Fruit fly (Drosophila melanogaster) whole organism, embryonic: ENCODE data around the gene CG3104.

Experiments used
- ATbp ChIP-seq: fragments of 200-800 bp; sonication (Bioruptor generic); optimal IDR thresholded peaks from 2 replicates; lab custom pipeline; 2017; ENCODE audit warnings: missing biosample characterization, mild to moderate bottlenecking, missing genetic modification characterization, missing genetic modification reagents
- CG10267 ChIP-seq: fragments of 200-800 bp; sonication (Bioruptor generic); optimal IDR thresholded peaks from 2 replicates; lab custom pipeline; 2018; ENCODE audit warnings: missing biosample characterization, mild to moderate bottlenecking, missing genetic modification characterization, moderate library complexity
- CG10321 ChIP-seq: fragments of 200-800 bp; sonication (Bioruptor generic); IDR thresholded peaks from 2 replicates; pipeline ENCODE4 v1.3.6; 2022; ENCODE audit warnings: missing biosample characterization, missing genetic modification characterization
- CG12659 ChIP-seq: fragments of 200-800 bp; sonication (Bioruptor generic); optimal IDR thresholded peaks from 3 replicates; lab custom pipeline; 2017; ENCODE audit warnings: mild to moderate bottlenecking, missing biosample characterization, missing genetic modification reagents, missing genetic modification characterization
- CG15269 ChIP-seq: fragments of 200-800 bp; sonication (Bioruptor generic); optimal IDR thresholded peaks from 2 replicates; lab custom pipeline; 2018; ENCODE audit warnings: missing biosample characterization, mild to moderate bottlenecking, missing genetic modification characterization, moderate library complexity
- CG1603 ChIP-seq: fragments of 200-800 bp; sonication (Bioruptor generic); optimal IDR thresholded peaks from 2 replicates; lab custom pipeline; 2019; ENCODE audit warnings: missing biosample characterization, mild to moderate bottlenecking, missing genetic modification characterization, moderate library complexity
- CG31365 ChIP-seq: fragments of 200-800 bp; sonication (Bioruptor generic); optimal IDR thresholded peaks from 2 replicates; lab custom pipeline; 2018; ENCODE audit warnings: missing biosample characterization, mild to moderate bottlenecking, missing genetic modification characterization
- CG33213 ChIP-seq: fragments of 200-800 bp; sonication (Bioruptor generic); optimal IDR thresholded peaks from 3 replicates; lab custom pipeline; 2016; ENCODE audit warnings: missing biosample characterization, missing genetic modification characterization
- CG4360 ChIP-seq: fragments of 200-800 bp; sonication (Bioruptor generic); IDR thresholded peaks from 2 replicates; pipeline ENCODE4 v1.3.6; 2022; ENCODE audit warnings: missing biosample characterization, missing genetic modification characterization
- CG43689 ChIP-seq: fragments of 200-800 bp; sonication (Bioruptor generic); IDR thresholded peaks from 2 replicates; pipeline ENCODE4 v1.3.6; 2022; ENCODE audit warnings: missing biosample characterization, missing genetic modification characterization
- CG8478 ChIP-seq: fragments of >200 bp; optimal IDR thresholded peaks from 2 replicates; lab custom pipeline; 2018
- CG8924 ChIP-seq: fragments of 200-800 bp; optimal IDR thresholded peaks from 3 replicates; lab custom pipeline; 2019; ENCODE audit warnings: missing biosample characterization, mild to moderate bottlenecking, missing genetic modification characterization, moderate library complexity
- CG9932 ChIP-seq: fragments of 200-800 bp; sonication (Bioruptor generic); IDR thresholded peaks from 2 replicates; pipeline ENCODE4 v1.3.6; 2022; ENCODE audit warnings: missing biosample characterization, missing genetic modification characterization
- CkIIα-i1 ChIP-seq: fragments of 200-800 bp; sonication (Bioruptor generic); IDR thresholded peaks from 2 replicates; pipeline ENCODE4 v1.3.6; 2022; ENCODE audit warnings: missing biosample characterization, missing genetic modification characterization
- Dad ChIP-seq: fragments of 200-800 bp; sonication (Bioruptor generic); optimal IDR thresholded peaks from 3 replicates; lab custom pipeline; 2016; ENCODE audit warnings: missing biosample characterization, missing genetic modification characterization
- Eip74EF ChIP-seq, 2 experiments: fragments of 200-800 bp in 1 of 2; fragments of >200 bp in 1 of 2; sonication (Bioruptor generic) in 1 of 2; optimal IDR thresholded peaks; 2 replicates each; lab custom pipeline; 2017 to 2019; ENCODE audit warnings: missing biosample characterization in 2 of 2, missing genetic modification characterization in 2 of 2, mild to moderate bottlenecking in 1 of 2, moderate library complexity in 1 of 2
- HLHmδ ChIP-seq: fragments of 200-800 bp; sonication (Bioruptor generic); optimal IDR thresholded peaks from 2 replicates; lab custom pipeline; 2018; ENCODE audit warnings: missing biosample characterization, mild to moderate bottlenecking, missing genetic modification characterization, moderate library complexity
- Mad ChIP-seq: fragments of 200-800 bp; sonication (Bioruptor generic); optimal IDR thresholded peaks from 2 replicates; lab custom pipeline; 2016; ENCODE audit warnings: missing biosample characterization, missing genetic modification characterization
- NFAT ChIP-seq: fragments of 200-800 bp; sonication (Bioruptor generic); IDR thresholded peaks from 2 replicates; pipeline ENCODE4 v1.3.6; 2022; ENCODE audit warnings: missing biosample characterization, missing genetic modification characterization
- Ravus ChIP-seq: fragments of 200-800 bp; sonication (Bioruptor generic); IDR thresholded peaks from 2 replicates; pipeline ENCODE4 v1.3.6; 2022; ENCODE audit warnings: missing biosample characterization, missing genetic modification characterization
- Scr ChIP-seq: fragments of 200-800 bp; sonication (Bioruptor generic); IDR thresholded peaks from 2 replicates; pipeline ENCODE4 v1.3.6; 2022; ENCODE audit warnings: missing biosample characterization, missing genetic modification characterization; ENCODE audit not compliant: partially characterized antibody
- Taf1 ChIP-seq: fragments of 200-800 bp; sonication (Bioruptor generic); IDR thresholded peaks from 2 replicates; pipeline ENCODE4 v1.3.6; 2022; ENCODE audit warnings: missing biosample characterization, missing genetic modification characterization
- abd-A ChIP-seq: fragments of 200-800 bp; sonication (Bioruptor generic); optimal IDR thresholded peaks from 3 replicates; lab custom pipeline; 2019; ENCODE audit warnings: missing biosample characterization, mild to moderate bottlenecking, missing genetic modification characterization, moderate library complexity
- al ChIP-seq: fragments of 200-800 bp; sonication (Bioruptor generic); IDR thresholded peaks from 2 replicates; pipeline ENCODE4 v1.3.6; 2022; ENCODE audit warnings: missing biosample characterization, missing genetic modification characterization
- ato ChIP-seq: fragments of 200-800 bp; sonication (Bioruptor generic); IDR thresholded peaks from 2 replicates; pipeline ENCODE4 v1.3.6; 2022; ENCODE audit warnings: missing biosample characterization, missing genetic modification characterization; ENCODE audit not compliant: partially characterized antibody
- cas ChIP-seq: fragments of 200-800 bp; sonication (Bioruptor generic); IDR thresholded peaks from 2 replicates; pipeline ENCODE4 v1.3.6; 2022; ENCODE audit warnings: missing biosample characterization, missing genetic modification characterization
- chinmo ChIP-seq: fragments of 200-800 bp; sonication (Bioruptor generic); IDR thresholded peaks from 4 replicates; pipeline ENCODE4 v1.3.6; 2022; ENCODE audit warnings: missing biosample characterization, missing genetic modification characterization; ENCODE audit not compliant: partially characterized antibody
- ci ChIP-seq: fragments of 200-800 bp; sonication (Bioruptor generic); IDR thresholded peaks from 3 replicates; pipeline ENCODE4 v1.3.6; 2022; ENCODE audit warnings: missing biosample characterization, missing genetic modification characterization
- dati ChIP-seq: fragments of 200-800 bp; sonication (Bioruptor generic); IDR thresholded peaks from 2 replicates; pipeline ENCODE4 v1.3.6; 2022; ENCODE audit warnings: missing biosample characterization, missing genetic modification characterization
- emc ChIP-seq: fragments of 200-800 bp; sonication (Bioruptor generic); optimal IDR thresholded peaks from 2 replicates; lab custom pipeline; 2016; ENCODE audit warnings: missing biosample characterization, missing genetic modification characterization
- fru ChIP-seq: fragments of >200 bp; optimal IDR thresholded peaks from 2 replicates; lab custom pipeline; 2017
- insv ChIP-seq, 2 experiments: fragments of 200-800 bp; sonication (Bioruptor generic); optimal IDR thresholded peaks; 3 replicates each; lab custom pipeline; 2016 to 2018; ENCODE audit warnings: missing biosample characterization in 2 of 2, missing genetic modification characterization in 2 of 2
- lola ChIP-seq, 3 experiments: fragments of >200 bp in 2 of 3; fragments of 200-800 bp in 1 of 3; sonication (Bioruptor generic) in 1 of 3; optimal IDR thresholded peaks; 2 replicates each; lab custom pipeline; 2017 to 2019; ENCODE audit warnings: missing biosample characterization in 3 of 3, missing genetic modification characterization in 3 of 3, mild to moderate bottlenecking in 1 of 3, moderate library complexity in 1 of 3
- maf-S ChIP-seq: fragments of 200-800 bp; sonication (Bioruptor generic); optimal IDR thresholded peaks from 2 replicates; lab custom pipeline; 2016; ENCODE audit warnings: missing biosample characterization, missing genetic modification characterization
- mam ChIP-seq: fragments of 200-800 bp; sonication (Bioruptor generic); optimal IDR thresholded peaks from 3 replicates; lab custom pipeline; 2016; ENCODE audit warnings: missing biosample characterization, missing genetic modification characterization
- salm ChIP-seq: fragments of 200-800 bp; sonication (Bioruptor generic); optimal IDR thresholded peaks from 2 replicates; lab custom pipeline; 2018; ENCODE audit warnings: missing biosample characterization, mild to moderate bottlenecking, missing genetic modification characterization
- sens ChIP-seq: fragments of 200-800 bp; sonication (Bioruptor generic); peaks from one replicate; lab custom pipeline; 2016; ENCODE audit warnings: missing biosample characterization, missing genetic modification characterization
- sens-2 ChIP-seq: fragments of 200-800 bp; sonication (Bioruptor generic); IDR thresholded peaks from 2 replicates; pipeline ENCODE4 v1.3.6; 2022; ENCODE audit warnings: missing biosample characterization, missing genetic modification characterization
- sob ChIP-seq: fragments of 200-800 bp; sonication (Bioruptor generic); IDR thresholded peaks from 2 replicates; pipeline ENCODE4 v1.3.6; 2022; ENCODE audit warnings: missing biosample characterization, missing genetic modification characterization
- stwl ChIP-seq: fragments of 200-800 bp; sonication (Bioruptor generic); optimal IDR thresholded peaks from 3 replicates; lab custom pipeline; 2018; ENCODE audit warnings: missing biosample characterization, mild to moderate bottlenecking, missing genetic modification characterization, moderate library complexity
- sug ChIP-seq: fragments of 200-800 bp; optimal IDR thresholded peaks from 2 replicates; lab custom pipeline; 2019; ENCODE audit warnings: missing biosample characterization, mild to moderate bottlenecking, missing genetic modification characterization, moderate library complexity
- tap ChIP-seq: fragments of 200-800 bp; optimal IDR thresholded peaks from 3 replicates; lab custom pipeline; 2019; ENCODE audit warnings: missing biosample characterization, mild to moderate bottlenecking, missing genetic modification characterization, moderate library complexity
- twi ChIP-seq: fragments of 200-800 bp; optimal IDR thresholded peaks from 2 replicates; lab custom pipeline; 2019; ENCODE audit warnings: missing biosample characterization, mild to moderate bottlenecking, missing genetic modification characterization, moderate library complexity
- wdn ChIP-seq: fragments of 200-800 bp; sonication (Bioruptor generic); IDR thresholded peaks from 2 replicates; pipeline ENCODE4 v1.3.6; 2022; ENCODE audit warnings: missing biosample characterization, missing genetic modification characterization
- wek ChIP-seq: fragments of 200-800 bp; sonication (Bioruptor generic); optimal IDR thresholded peaks from 3 replicates; lab custom pipeline; 2018; ENCODE audit warnings: missing biosample characterization, mild to moderate bottlenecking, missing genetic modification characterization, moderate library complexity

The CG3104 gene

DNA sequence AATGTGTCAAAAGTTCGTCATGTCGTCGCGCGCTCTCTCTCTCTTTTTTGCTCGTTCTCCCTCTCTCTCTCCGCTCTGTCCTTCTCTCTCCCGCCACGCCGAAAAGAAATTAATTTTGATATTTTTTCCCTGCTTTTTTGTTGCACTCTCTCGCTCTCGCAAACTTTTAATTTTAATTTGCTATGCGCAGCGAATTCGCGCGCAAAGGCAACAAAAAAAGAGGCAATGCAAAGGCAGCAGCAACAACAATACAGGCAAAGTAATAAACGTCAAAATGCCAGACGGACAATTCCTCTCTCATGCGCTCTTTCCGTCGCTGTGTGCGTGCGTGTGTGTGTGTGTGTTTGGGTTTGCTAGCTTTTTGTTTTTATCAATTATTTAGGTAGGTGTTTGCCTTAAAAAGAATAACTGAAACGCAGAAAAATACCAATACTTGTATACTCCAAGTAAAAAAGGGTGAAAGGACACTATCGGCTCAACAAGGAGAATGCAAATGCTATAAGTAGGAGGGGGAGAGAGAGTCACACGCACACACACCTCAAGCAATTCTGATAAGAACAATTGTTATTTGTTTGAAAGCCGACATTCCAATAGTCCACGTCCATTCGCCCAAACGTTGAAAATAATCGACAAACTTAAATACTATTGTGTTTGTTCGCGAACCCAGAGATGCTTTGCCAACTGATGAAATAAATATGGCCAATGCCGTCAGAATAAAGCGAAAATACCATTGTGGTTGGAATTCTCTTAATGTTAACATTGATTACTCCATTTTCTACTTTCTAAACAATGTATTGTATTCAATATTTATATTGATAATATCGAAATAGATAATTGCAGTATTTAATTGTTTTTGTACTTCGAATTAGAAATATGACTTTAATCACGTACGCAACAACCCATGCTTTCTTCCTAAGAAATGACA is 31.3 kb upstream of the CG3104 start (continued):
- no peak for TF ChIP-seq CkIIα-i1 (GFP tag; lab: Robert Waterston, UW)
- TF ChIP-seq insv (GFP tag; optimal IDR thresholded peaks at IDR 0.05; lab: Kevin White, UChicago), result peak; percentile 41 to 93
- TF ChIP-seq wdn, result no peak
- TF ChIP-seq sens (GFP tag; lab: Kevin White, UChicago), result no peak
- TF ChIP-seq CG15269 (tag; lab: Kevin White, UChicago), result no peak
- no peak for TF ChIP-seq Taf1 (GFP tag; lab: Robert Waterston, UW)
- TF ChIP-seq chinmo (GFP tag; lab: Robert Waterston, UW), result peak; percentile 94; the same call in 3 of the 4 replicates
- no peak for TF ChIP-seq maf-S

- TF ChIP-seq CG8478 (peak; percentile 94), chinmo (GFP tag; lab: Robert Waterston, UW) (0 out of 4 replicates have a peak, but pooled peaks have one; percentile 21), CG10267 (tag; lab: Kevin White, UChicago) (no peak), al (GFP tag; lab: Robert Waterston, UW) (no peak), sug (tag; lab: Kevin White, UChicago) (no peak), lola (GFP tag; optimal IDR thresholded peaks at IDR 0.05; lab: Kevin White, UChicago) (peak in 1 of 3 experiments; percentile 88), CG4360 (GFP tag; lab: Robert Waterston, UW) (peak; percentile 77), dati (GFP tag; lab: Robert Waterston, UW) (no peak), stwl (tag; lab: Kevin White, UChicago) (no peak), Eip74EF (GFP tag; optimal IDR thresholded peaks at IDR 0.05; lab: Kevin White, UChicago) (peak in 1 of 2 experiments; percentile 26), twi (no peak), CG8924 (tag; lab: Kevin White, UChicago) (peak; percentile 49)
Measured at dm6 chr2L:2886226-2886569, 30.6 kb upstream of the CG3104 start.

dm6 chr2L:2885503-2886225 is 30.1 kb upstream of the CG3104 start, which contains the start of the genes NTPase and lilli:
TSS of gene NTPase (minus strand) at chr2L:2885850.
TSS of gene lilli (plus strand) at chr2L:2885929.
- TF ChIP-seq HLHmδ (GFP tag; lab: Kevin White, UChicago) (no peak), CG43689 (no peak), NFAT (GFP tag; lab: Robert Waterston, UW) (peak; percentile 12; the same call in 1 of the 2 replicates), sens-2 (GFP tag; lab: Robert Waterston, UW) (no peak), wek (GFP tag; lab: Kevin White, UChicago) (peak; percentile 14), CG12659 (GFP tag; lab: Kevin White, UChicago) (peak; percentile 57), CG10321 (peak; percentile 70), abd-A (tag; lab: Kevin White, UChicago) (peak; percentile 47), CG33213 (GFP tag; lab: Kevin White, UChicago) (peak; percentile 85), Mad (GFP tag; lab: Kevin White, UChicago) (peak; percentile 16), tap (no peak), ci (GFP tag; lab: Robert Waterston, UW) (peak; percentile 79), Dad (peak; percentile 75), ato (GFP tag; lab: Robert Waterston, UW) (peak; percentile 88), CG31365 (tag; lab: Kevin White, UChicago) (no peak), ATbp (GFP tag; lab: Kevin White, UChicago) (no peak), Ravus (GFP tag; lab: Robert Waterston, UW) (no peak), emc (GFP tag; lab: Kevin White, UChicago) (no peak), sob (GFP tag; lab: Robert Waterston, UW) (peak; percentile 83), salm (tag; lab: Kevin White, UChicago) (no peak), mam (GFP tag; lab: Kevin White, UChicago) (peak; percentile 61), cas (GFP tag; lab: Robert Waterston, UW) (peak; percentile 24; the same call in 1 of the 2 replicates), CG1603 (peak; percentile 57), Scr (GFP tag; lab: Robert Waterston, UW) (peak; percentile 93), fru (no peak), CG9932 (peak; percentile 67)
